Fruit fly (Drosophila melanogaster): ENCODE results near the gene CG7029.

DNA sequence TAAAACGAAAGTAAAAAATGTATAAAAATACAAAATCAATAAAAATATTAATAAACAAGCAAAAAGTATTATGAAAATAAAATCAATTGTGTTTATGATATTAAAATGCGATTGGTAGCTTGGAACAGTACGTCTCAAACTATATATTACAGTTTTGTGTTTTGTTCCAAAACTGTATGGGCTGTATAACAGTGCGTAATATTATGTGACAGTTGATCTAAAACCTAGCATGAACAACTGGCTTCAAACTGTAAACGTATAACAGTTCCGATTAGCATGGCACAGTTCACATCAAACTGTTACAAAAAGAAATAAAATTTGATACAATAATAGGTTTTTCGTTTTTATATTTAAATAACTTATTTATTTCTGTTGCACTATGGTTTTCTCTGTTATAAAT, 43.3 kb downstream of the CG7029 start:
- TF ChIP-seq Sp1 (GFP tag; optimal IDR thresholded peaks at IDR 0.05) (no peak), br (GFP tag; optimal IDR thresholded peaks at IDR 0.05) (no peak)
